Worm (Caenorhabditis elegans) whole organism, L4 larva: Measurements from ENCODE around the gene ZK180.7.
A peak's percentile ranks its signal among the peaks of the same experiment; 100 is the strongest.

Experiments used
- F26F4.8 ChIP-seq: fragments of 200-800 bp; sonication (Bioruptor generic); conservative IDR thresholded peaks from 2 replicates; pipeline ENCODE4 v1.3.6; 2022; ENCODE audit warnings: missing genetic modification characterization, missing compliant biosample characterization
- F49E8.2 ChIP-seq: sonication (generic microtip); optimal IDR thresholded peaks from 2 replicates; lab custom pipeline; 2016; ENCODE audit warnings: missing compliant biosample characterization, mild to moderate bottlenecking, missing genetic modification characterization, borderline replicate concordance
- T20F7.1 ChIP-seq: fragments of 200-800 bp; sonication (Bioruptor generic); optimal IDR thresholded peaks from 2 replicates; lab custom pipeline; 2018; ENCODE audit warnings: mild to moderate bottlenecking, missing genetic modification characterization, missing compliant biosample characterization
- T26A8.4 ChIP-seq: fragments of 200-800 bp; sonication (Bioruptor generic); IDR thresholded peaks from 2 replicates; pipeline ENCODE4 v1.3.6; 2022; ENCODE audit warnings: missing genetic modification characterization, missing compliant biosample characterization
- Y5F2A.4 ChIP-seq: fragments of 200-800 bp; sonication (Bioruptor generic); optimal IDR thresholded peaks from 2 replicates; lab custom pipeline; 2018; ENCODE audit warnings: mild to moderate bottlenecking, missing genetic modification characterization, missing compliant biosample characterization
- aha-1 ChIP-seq: fragments of 150-350 bp; peaks from one replicate; lab custom pipeline; 2014; ENCODE audit warnings: missing biosample characterization, missing genetic modification characterization
- aly-2 ChIP-seq: sonication (generic microtip); optimal IDR thresholded peaks from 2 replicates; lab custom pipeline; 2018; ENCODE audit warnings: missing biosample characterization, missing genetic modification characterization
- ama-1 ChIP-seq: fragments of 150-350 bp; optimal IDR thresholded peaks from 2 replicates; lab custom pipeline; 2014; ENCODE audit warnings: inconsistent platforms, mixed read lengths
- ceh-32 ChIP-seq: sonication (generic microtip); optimal IDR thresholded peaks from 2 replicates; lab custom pipeline; 2016; ENCODE audit warnings: mild to moderate bottlenecking, missing genetic modification characterization, missing compliant biosample characterization; ENCODE audit not compliant: poor library complexity
- ceh-62 ChIP-seq: sonication (generic microtip); optimal IDR thresholded peaks from 2 replicates; lab custom pipeline; 2017; ENCODE audit warnings: missing biosample characterization, missing genetic modification characterization
- ceh-82 ChIP-seq: sonication (generic microtip); optimal IDR thresholded peaks from 2 replicates; lab custom pipeline; 2017; ENCODE audit warnings: missing biosample characterization, missing genetic modification characterization
- ces-1 ChIP-seq: fragments of 150-350 bp; sonication (generic microtip); optimal IDR thresholded peaks from 4 replicates; lab custom pipeline; 2014; ENCODE audit warnings: missing biosample characterization, missing genetic modification reagents, missing genetic modification characterization
- ctbp-1 ChIP-seq: fragments of 200-800 bp; sonication (Bioruptor generic); IDR thresholded peaks from 2 replicates; pipeline ENCODE4 v1.3.6; 2022; ENCODE audit warnings: missing genetic modification reagents, missing genetic modification characterization, missing compliant biosample characterization
- daf-16 ChIP-seq, 3 experiments: sonication (generic microtip); optimal IDR thresholded peaks; 2 replicates each; lab custom pipeline; 2016 to 2017; ENCODE audit warnings: missing genetic modification characterization in 3 of 3, missing genetic modification reagents in 3 of 3, mild to moderate bottlenecking in 2 of 3, missing compliant biosample characterization in 2 of 3, missing biosample characterization in 1 of 3, moderate library complexity in 1 of 3
- daf-19 ChIP-seq: fragments of 200-800 bp; sonication (Bioruptor generic); conservative IDR thresholded peaks from 2 replicates; pipeline ENCODE4 v1.3.6; 2022; ENCODE audit warnings: missing genetic modification characterization, missing compliant biosample characterization
- dmd-6 ChIP-seq: fragments of 200-800 bp; sonication (Bioruptor generic); IDR thresholded peaks from 2 replicates; pipeline ENCODE4 v1.3.6; 2022; ENCODE audit warnings: missing genetic modification reagents, missing genetic modification characterization, missing compliant biosample characterization
- dmd-8 ChIP-seq: fragments of 200-800 bp; sonication (Bioruptor generic); IDR thresholded peaks from 2 replicates; pipeline ENCODE4 v1.3.6; 2022; ENCODE audit warnings: missing genetic modification characterization, missing compliant biosample characterization
- dve-1 ChIP-seq: sonication (generic microtip); optimal IDR thresholded peaks from 2 replicates; lab custom pipeline; 2017; ENCODE audit warnings: antibody characterized with exemption, mild to moderate bottlenecking, missing genetic modification characterization, missing compliant biosample characterization; ENCODE audit not compliant: insufficient read depth
- egl-27 ChIP-seq: sonication (generic microtip); optimal IDR thresholded peaks from 3 replicates; lab custom pipeline; 2017; ENCODE audit warnings: missing biosample characterization, missing genetic modification reagents, missing genetic modification characterization
- egl-43 ChIP-seq: fragments of 200-800 bp; sonication (Bioruptor generic); IDR thresholded peaks from 2 replicates; pipeline ENCODE4 v1.3.6; 2022; ENCODE audit warnings: missing genetic modification reagents, missing genetic modification characterization, missing compliant biosample characterization
- hif-1 ChIP-seq, 2 experiments: sonication (generic microtip); optimal IDR thresholded peaks; 2 replicates each; lab custom pipeline; 2016 to 2017; ENCODE audit warnings: missing compliant biosample characterization in 2 of 2, missing genetic modification characterization in 2 of 2, missing genetic modification reagents in 2 of 2, missing genotype in 2 of 2, mild to moderate bottlenecking in 1 of 2
- hlh-11 ChIP-seq: fragments of 200-800 bp; sonication (Bioruptor generic); optimal IDR thresholded peaks from 2 replicates; lab custom pipeline; 2018; ENCODE audit warnings: mild to moderate bottlenecking, missing genetic modification characterization, missing compliant biosample characterization
- hlh-30 ChIP-seq: sonication (generic microtip); optimal IDR thresholded peaks from 2 replicates; lab custom pipeline; 2017; ENCODE audit warnings: antibody characterized with exemption, mild to moderate bottlenecking, missing genetic modification characterization, missing compliant biosample characterization; ENCODE audit not compliant: insufficient read depth
- lin-29 ChIP-seq: fragments of 200-800 bp; sonication (Bioruptor generic); IDR thresholded peaks from 2 replicates; pipeline ENCODE4 v1.3.6; 2022; ENCODE audit warnings: missing genetic modification reagents, missing genetic modification characterization, missing compliant biosample characterization
- mdl-1 ChIP-seq, 2 experiments: fragments of 150-350 bp in 1 of 2; sonication (generic microtip) in 1 of 2; optimal IDR thresholded peaks; 2 replicates each; lab custom pipeline; 2014 to 2017; ENCODE audit warnings: missing biosample characterization in 2 of 2, missing genetic modification characterization in 2 of 2
- mep-1 ChIP-seq: fragments of 150-350 bp; sonication (generic microtip); optimal IDR thresholded peaks from 3 replicates; lab custom pipeline; 2014; ENCODE audit warnings: missing biosample characterization, missing genetic modification characterization
- mes-2 ChIP-seq: sonication (generic microtip); optimal IDR thresholded peaks from 2 replicates; lab custom pipeline; 2016; ENCODE audit warnings: missing genotype, mild to moderate bottlenecking, missing genetic modification characterization, missing compliant biosample characterization; ENCODE audit not compliant: poor library complexity, severe bottlenecking
- mxl-3 ChIP-seq: fragments of 200-800 bp; sonication (Bioruptor generic); optimal IDR thresholded peaks from 2 replicates; lab custom pipeline; 2018; ENCODE audit warnings: mild to moderate bottlenecking, missing genetic modification characterization, missing compliant biosample characterization
- nhr-10 ChIP-seq: fragments of 150-350 bp; optimal IDR thresholded peaks from 2 replicates; lab custom pipeline; 2014; ENCODE audit warnings: missing biosample characterization, missing genetic modification characterization
- nhr-48 ChIP-seq: sonication (generic microtip); optimal IDR thresholded peaks from 2 replicates; lab custom pipeline; 2016; ENCODE audit warnings: mild to moderate bottlenecking, missing genetic modification characterization, missing compliant biosample characterization
- nhr-77 ChIP-seq: fragments of 150-350 bp; optimal IDR thresholded peaks from 2 replicates; lab custom pipeline; 2014; ENCODE audit warnings: missing biosample characterization, missing genetic modification characterization
- php-3 ChIP-seq: fragments of 200-800 bp; sonication (Bioruptor generic); IDR thresholded peaks from 2 replicates; pipeline ENCODE4 v1.3.6; 2022; ENCODE audit warnings: missing genetic modification reagents, missing genetic modification characterization, missing compliant biosample characterization
- snpc-4 ChIP-seq: fragments of 150-350 bp; optimal IDR thresholded peaks from 2 replicates; lab custom pipeline; 2014; ENCODE audit warnings: missing biosample characterization, missing genetic modification characterization
- tag-97 ChIP-seq: fragments of 200-800 bp; sonication (Bioruptor generic); IDR thresholded peaks from 2 replicates; pipeline ENCODE4 v1.3.6; 2022; ENCODE audit warnings: missing genetic modification characterization, missing compliant biosample characterization
- tra-1 ChIP-seq: fragments of 200-800 bp; sonication (Bioruptor generic); IDR thresholded peaks from 2 replicates; pipeline ENCODE4 v1.3.6; 2022; ENCODE audit warnings: missing genetic modification reagents, missing genetic modification characterization, missing compliant biosample characterization
- unc-130 ChIP-seq: sonication (generic microtip); optimal IDR thresholded peaks from 2 replicates; lab custom pipeline; 2016; ENCODE audit warnings: missing genetic modification reagents, missing genetic modification characterization, missing compliant biosample characterization
- unc-39 ChIP-seq: sonication (generic microtip); optimal IDR thresholded peaks from 2 replicates; lab custom pipeline; 2017; ENCODE audit warnings: missing biosample characterization, missing genetic modification characterization
- unc-62 ChIP-seq, 3 experiments: fragments of 150-350 bp in 1 of 3; sonication (generic microtip); optimal IDR thresholded peaks in 2 of 3; peaks in 1 of 3; 1 replicate in 1 of 3; 2 replicates in 2 of 3; lab custom pipeline; 2014 to 2017; ENCODE audit warnings: missing biosample characterization in 3 of 3, missing genetic modification characterization in 3 of 3, missing genetic modification reagents in 3 of 3, missing genotype in 1 of 3
- zfp-2 ChIP-seq: sonication (generic microtip); optimal IDR thresholded peaks from 2 replicates; lab custom pipeline; 2016; ENCODE audit warnings: mild to moderate bottlenecking, missing genetic modification characterization, missing compliant biosample characterization
- zip-11 ChIP-seq: fragments of 200-800 bp; sonication (Bioruptor generic); IDR thresholded peaks from 2 replicates; pipeline ENCODE4 v1.3.6; 2022; ENCODE audit warnings: missing genetic modification characterization, missing compliant biosample characterization

ZK180.7 gene

DNA sequence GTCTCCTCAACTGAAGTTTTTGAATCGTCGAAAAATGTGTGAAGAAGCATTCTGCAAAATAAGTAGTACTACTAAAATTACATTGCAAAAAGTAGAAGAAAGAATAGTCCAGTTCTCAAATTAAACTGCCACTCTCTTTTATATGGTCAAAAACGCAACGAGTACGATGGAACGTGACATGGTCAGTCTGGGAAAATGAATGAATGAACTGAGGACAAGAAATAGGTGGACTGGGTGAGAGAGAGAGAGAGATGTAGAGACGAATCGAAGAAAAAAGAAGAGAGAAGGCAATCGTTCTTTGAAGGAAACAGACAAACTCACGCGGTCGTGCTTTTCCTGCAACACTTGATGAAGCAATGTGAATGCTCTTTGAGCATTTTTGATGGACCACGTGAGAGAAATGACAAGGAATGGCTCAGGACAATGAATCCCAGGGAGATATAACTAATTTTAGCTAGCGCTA lies 13.3 kb upstream of the ZK180.7 start, which contains the start of gene M01H9.3 (continued):
- TF ChIP-seq ama-1 (lab: Kevin White, UChicago) (peak; percentile 86), snpc-4 (tag; lab: Kevin White, UChicago) (no peak), tra-1 (GFP tag; lab: Robert Waterston, UW) (no peak), unc-130 (GFP tag; lab: Kevin White, UChicago) (no peak), ceh-62 (no peak), mes-2 (peak; percentile 42), dmd-8 (no peak), zfp-2 (no peak), egl-43 (GFP tag; lab: Robert Waterston, UW) (no peak), tag-97 (no peak), egl-27 (tag; lab: Kevin White, UChicago) (no peak), mxl-3 (GFP tag; lab: Kevin White, UChicago) (peak; percentile 46), T20F7.1 (GFP tag; lab: Kevin White, UChicago) (peak; percentile 26), php-3 (GFP tag; lab: Robert Waterston, UW) (no peak), F49E8.2 (tag; lab: Kevin White, UChicago) (no peak), ceh-82 (tag; lab: Kevin White, UChicago) (no peak), hlh-11 (peak; percentile 87), mep-1 (tag; lab: Kevin White, UChicago) (peak; percentile 66), aly-2 (tag; lab: Kevin White, UChicago) (no peak), daf-19 (no peak), lin-29 (GFP tag; lab: Robert Waterston, UW) (no peak), mdl-1 (tag; optimal IDR thresholded peaks at IDR 0.05; lab: Kevin White, UChicago) (peak; percentile 31 to 95), F26F4.8 (GFP tag; lab: Robert Waterston, UW) (no peak), nhr-77 (tag; lab: Kevin White, UChicago) (peak; percentile 20), unc-62 (GFP tag; optimal IDR thresholded peaks at IDR 0.05 in 1 of 2; lab: Kevin White, UChicago) (peak in 1 of 2 experiments; percentile 87), unc-62 (tag; optimal IDR thresholded peaks at IDR 0.05; lab: Kevin White, UChicago) (no peak), nhr-10 (tag; lab: Kevin White, UChicago) (no peak), zip-11 (GFP tag; lab: Robert Waterston, UW) (no peak), T26A8.4 (no peak), ctbp-1 (GFP tag; lab: Robert Waterston, UW) (no peak), ces-1 (GFP tag; lab: Kevin White, UChicago) (no peak), ceh-32 (tag; lab: Kevin White, UChicago) (no peak), hlh-30 (tag; lab: Kevin White, UChicago) (peak; percentile 95), unc-39 (tag; lab: Kevin White, UChicago) (no peak)
- TF ChIP-seq, all 104 proteins: peak for 25

DNA sequence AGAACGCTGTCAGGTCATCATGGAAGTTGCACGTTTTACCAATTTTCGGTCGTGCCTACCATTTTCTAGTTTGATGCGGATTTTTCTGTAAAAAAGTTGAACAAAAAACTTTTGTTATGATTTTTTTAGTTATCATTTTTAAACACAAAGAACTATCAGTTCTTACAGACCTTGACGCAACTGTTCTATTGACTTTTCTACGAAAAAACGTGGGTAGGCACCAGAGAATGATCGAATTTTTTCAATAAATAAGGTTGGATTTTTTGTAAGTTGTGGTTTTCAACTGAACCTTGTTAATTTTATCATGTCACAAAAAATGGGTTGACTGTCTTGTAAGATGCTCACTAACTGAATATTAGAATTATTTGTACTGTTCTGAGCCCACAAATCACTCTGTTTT lies 11.7 kb upstream of the ZK180.7 start:
- TF ChIP-seq nhr-48 (tag; lab: Kevin White, UChicago) (peak; percentile 47), dmd-6 (GFP tag; lab: Robert Waterston, UW) (peak; percentile 47), aha-1 (no peak), Y5F2A.4 (GFP tag; lab: Kevin White, UChicago) (no peak), hlh-11 (peak; percentile 12), daf-16 (GFP tag; optimal IDR thresholded peaks at IDR 0.05; lab: Kevin White, UChicago) (no peak), daf-16 (tag; optimal IDR thresholded peaks at IDR 0.05; lab: Kevin White, UChicago) (peak; percentile 29), dve-1 (tag; lab: Kevin White, UChicago) (peak; percentile 36), hif-1 (tag; optimal IDR thresholded peaks at IDR 0.05; lab: Kevin White, UChicago) (peak in 1 of 2 experiments; percentile 89)
- TF ChIP-seq, all 104 proteins: peak for 6
